Fruit fly (Drosophila melanogaster): ENCODE data around the gene Rpn3.
A peak's percentile ranks its signal among the peaks of the same experiment; 100 is the strongest.

The Rpn3 gene

DNA sequence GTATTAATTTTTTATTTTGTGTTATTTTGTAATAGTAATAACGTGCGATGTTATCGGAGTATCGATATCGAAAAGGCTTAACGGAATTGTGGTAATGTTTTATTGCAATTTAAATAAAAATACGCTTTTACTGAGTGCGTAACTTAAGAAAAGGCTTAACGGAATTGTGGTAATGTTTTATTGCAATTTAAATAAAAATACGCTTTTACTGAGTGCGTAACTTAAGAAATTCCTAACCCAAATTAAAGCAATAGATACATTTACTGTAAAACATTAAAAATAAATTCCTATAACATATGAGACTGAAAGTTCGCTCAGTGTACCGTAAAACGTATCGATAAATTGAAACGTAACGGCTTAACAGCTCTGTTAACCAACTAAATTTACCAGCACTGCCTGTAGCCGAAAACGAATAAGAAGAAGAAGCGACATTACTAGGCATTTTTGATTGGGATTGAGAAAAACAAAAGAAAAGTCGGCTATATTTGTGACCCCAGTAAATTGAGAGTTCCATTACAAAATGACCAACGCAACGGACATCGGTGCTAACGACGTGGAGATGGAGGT lies at the start of gene Rpn3:
Rpn3 (plus strand) TSS at position 257 of the 567 bp plus-strand sequence.
- peak; percentile 76 for TF ChIP-seq rn (GFP tag; IDR thresholded peaks at IDR 0.05)
- TF ChIP-seq CG4496 (GFP tag; IDR thresholded peaks at IDR 0.05) = peak; percentile 93
- TF ChIP-seq CG10348 (GFP tag; IDR thresholded peaks at IDR 0.05) = no peak
- TF ChIP-seq CG8159 (tag; optimal IDR thresholded peaks at IDR 0.05) = peak; percentile 75
- peak; percentile 64; the same call in 1 of the 2 replicates for TF ChIP-seq CG12605 (GFP tag; IDR thresholded peaks at IDR 0.05)
- peak; percentile 39 for TF ChIP-seq gl (tag; optimal IDR thresholded peaks at IDR 0.05)
- TF ChIP-seq Ets98B (GFP tag; IDR thresholded peaks at IDR 0.05) = peak; percentile 78
- TF ChIP-seq CG32121 (GFP tag; IDR thresholded peaks at IDR 0.05) = peak; percentile 87
- peak; percentile 74 for TF ChIP-seq CG9948 (tag; optimal IDR thresholded peaks at IDR 0.05)
- no peak for TF ChIP-seq Pif1B (GFP tag; optimal IDR thresholded peaks at IDR 0.05)
- TF ChIP-seq fd96Ca (GFP tag; IDR thresholded peaks at IDR 0.05) = peak; percentile 45; the same call in 1 of the 3 replicates
- peak; percentile 71 for TF ChIP-seq CG8301 (tag; optimal IDR thresholded peaks at IDR 0.05)
- TF ChIP-seq D1 (tag; optimal IDR thresholded peaks at IDR 0.05) = no peak
- no peak for TF ChIP-seq CG13204 (GFP tag; optimal IDR thresholded peaks at IDR 0.05)
- peak; percentile 61 for TF ChIP-seq CG34367 (tag; optimal IDR thresholded peaks at IDR 0.05)
- no peak for TF ChIP-seq CG14655 (GFP tag; optimal IDR thresholded peaks at IDR 0.05)
- TF ChIP-seq Pif1A (GFP tag; optimal IDR thresholded peaks at IDR 0.05) = no peak
- peak; percentile 60 for TF ChIP-seq Snoo (tag; optimal IDR thresholded peaks at IDR 0.05)
- TF ChIP-seq EcR (GFP tag; optimal IDR thresholded peaks at IDR 0.05) = no peak
- peak; percentile 78 for TF ChIP-seq CG17806 (tag; optimal IDR thresholded peaks at IDR 0.05)
- peak; percentile 77 for TF ChIP-seq CG15710 (tag; optimal IDR thresholded peaks at IDR 0.05)

DNA sequence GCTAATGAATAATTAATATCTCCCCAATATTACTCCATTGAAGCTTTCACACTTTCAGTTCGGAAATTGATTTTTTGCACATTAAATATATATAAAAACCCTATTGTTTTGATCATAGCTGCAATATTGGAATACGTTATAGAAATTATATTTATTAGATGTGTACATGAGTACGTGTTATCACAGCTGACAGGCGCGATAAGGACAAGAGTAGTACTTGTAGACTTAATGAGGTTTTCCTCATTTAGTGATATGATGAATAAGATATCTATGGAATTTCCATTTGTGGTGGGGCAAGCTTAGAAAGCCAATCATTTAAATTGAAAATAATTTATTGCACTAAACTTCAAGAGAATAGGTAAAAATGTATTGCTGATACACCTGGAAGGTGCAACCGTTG lies 49.1 kb upstream of the Rpn3 start:
- TF ChIP-seq rn (GFP tag; IDR thresholded peaks at IDR 0.05) (no peak), Pif1A (GFP tag; optimal IDR thresholded peaks at IDR 0.05) (no peak), gl (tag; optimal IDR thresholded peaks at IDR 0.05) (no peak), CG10348 (GFP tag; IDR thresholded peaks at IDR 0.05) (no peak), D1 (tag; optimal IDR thresholded peaks at IDR 0.05) (no peak), CG14655 (GFP tag; optimal IDR thresholded peaks at IDR 0.05) (no peak), EcR (GFP tag; optimal IDR thresholded peaks at IDR 0.05) (no peak), CG4496 (GFP tag; IDR thresholded peaks at IDR 0.05) (no peak), CG32121 (GFP tag; IDR thresholded peaks at IDR 0.05) (no peak)

DNA sequence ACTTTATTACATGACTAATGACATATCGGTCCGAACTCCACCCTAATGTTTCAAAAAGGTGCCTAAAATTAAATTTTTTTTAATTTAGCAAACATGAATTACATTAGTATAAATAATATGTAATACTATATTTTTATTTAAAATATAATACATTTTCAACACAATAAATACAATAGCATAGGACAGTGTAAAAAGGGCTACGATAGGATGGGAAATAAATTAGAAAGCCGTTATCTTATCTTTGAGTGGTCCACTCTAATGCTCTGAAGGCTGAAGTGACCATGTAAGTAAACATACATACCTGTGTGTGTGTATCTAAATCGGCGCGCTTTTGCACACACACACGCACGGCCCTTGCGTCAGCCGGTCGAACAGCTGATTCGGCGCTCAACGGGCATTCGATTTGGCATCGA lies 48.6 kb upstream of the Rpn3 start, which contains the start of gene CG31793:
CG31793 (plus strand) TSS at position 409 of the 413 bp plus-strand sequence.
- TF ChIP-seq Snoo (tag; optimal IDR thresholded peaks at IDR 0.05) = peak; percentile 9
- peak; percentile 63 for TF ChIP-seq CG32121 (GFP tag; IDR thresholded peaks at IDR 0.05)
- no peak for TF ChIP-seq CG15710 (tag; optimal IDR thresholded peaks at IDR 0.05)
- TF ChIP-seq Pif1B (GFP tag; optimal IDR thresholded peaks at IDR 0.05) = peak; percentile 71
- peak; percentile 43 for TF ChIP-seq CG9948 (tag; optimal IDR thresholded peaks at IDR 0.05)
- TF ChIP-seq Pif1A (GFP tag; optimal IDR thresholded peaks at IDR 0.05) = no peak
- TF ChIP-seq CG8301 (tag; optimal IDR thresholded peaks at IDR 0.05) = peak; percentile 61
- peak; percentile 32 for TF ChIP-seq CG34367 (tag; optimal IDR thresholded peaks at IDR 0.05)
- TF ChIP-seq CG14655 (GFP tag; optimal IDR thresholded peaks at IDR 0.05) = peak; percentile 67
- peak; percentile 84 for TF ChIP-seq D1 (tag; optimal IDR thresholded peaks at IDR 0.05)
- peak; percentile 60; the same call in 1 of the 2 replicates for TF ChIP-seq Ets98B (GFP tag; IDR thresholded peaks at IDR 0.05)
- TF ChIP-seq rn (GFP tag; IDR thresholded peaks at IDR 0.05) = 0 out of 2 replicates have a peak, but pooled peaks have one; percentile 25
- TF ChIP-seq CG17806 (tag; optimal IDR thresholded peaks at IDR 0.05) = peak; percentile 64
- no peak for TF ChIP-seq CG10348 (GFP tag; IDR thresholded peaks at IDR 0.05)
- TF ChIP-seq CG4496 (GFP tag; IDR thresholded peaks at IDR 0.05) = peak; percentile 80
- peak; percentile 98 for TF ChIP-seq CG8159 (tag; optimal IDR thresholded peaks at IDR 0.05)
- no peak for TF ChIP-seq CG13204 (GFP tag; optimal IDR thresholded peaks at IDR 0.05)

DNA sequence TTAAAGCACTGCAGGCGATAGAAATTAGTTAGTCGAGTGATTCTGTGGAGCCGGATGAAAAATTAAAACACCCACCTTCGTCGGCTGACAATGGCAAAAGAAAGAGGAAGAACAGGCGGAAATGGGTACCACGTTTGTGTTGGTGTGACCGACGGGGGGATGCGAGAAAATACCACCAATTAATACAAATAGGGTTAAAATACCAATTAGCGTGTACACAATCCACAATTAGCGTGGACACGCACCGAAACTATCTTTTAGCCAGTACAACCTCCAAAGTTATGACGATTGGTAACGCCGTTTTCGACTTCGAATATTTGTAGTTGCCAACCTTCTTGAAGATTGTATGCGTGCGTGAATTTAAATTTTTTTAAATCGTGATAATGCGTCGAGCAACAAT lies 42.5 kb upstream of the Rpn3 start, which contains the start of gene RpL30:
RpL30 (minus strand) TSS at position 177 of the 400 bp plus-strand sequence.
- peak; percentile 44 for TF ChIP-seq CG17806 (tag; optimal IDR thresholded peaks at IDR 0.05)
- TF ChIP-seq CG4496 (GFP tag; IDR thresholded peaks at IDR 0.05) = peak; percentile 83
- TF ChIP-seq EcR (GFP tag; optimal IDR thresholded peaks at IDR 0.05) = peak; percentile 31
- TF ChIP-seq CG8301 (tag; optimal IDR thresholded peaks at IDR 0.05) = peak; percentile 56
- TF ChIP-seq D1 (tag; optimal IDR thresholded peaks at IDR 0.05) = no peak
- TF ChIP-seq rn (GFP tag; IDR thresholded peaks at IDR 0.05) = peak; percentile 40; the same call in 1 of the 2 replicates
- TF ChIP-seq CG8159 (tag; optimal IDR thresholded peaks at IDR 0.05) = peak; percentile 66
- TF ChIP-seq Snoo (tag; optimal IDR thresholded peaks at IDR 0.05) = peak; percentile 90
- peak; percentile 91 for TF ChIP-seq CG12605 (GFP tag; IDR thresholded peaks at IDR 0.05)
- TF ChIP-seq CG9948 (tag; optimal IDR thresholded peaks at IDR 0.05) = peak; percentile 31
- TF ChIP-seq Ets98B (GFP tag; IDR thresholded peaks at IDR 0.05) = peak; percentile 78
- peak; percentile 63 for TF ChIP-seq Pif1B (GFP tag; optimal IDR thresholded peaks at IDR 0.05)
- peak; percentile 76 for TF ChIP-seq gl (tag; optimal IDR thresholded peaks at IDR 0.05)
- peak; percentile 71 for TF ChIP-seq Pif1A (GFP tag; optimal IDR thresholded peaks at IDR 0.05)
- TF ChIP-seq CG15710 (tag; optimal IDR thresholded peaks at IDR 0.05) = peak; percentile 60
- no peak for TF ChIP-seq CG10348 (GFP tag; IDR thresholded peaks at IDR 0.05)
- peak; percentile 51 for TF ChIP-seq CG14655 (GFP tag; optimal IDR thresholded peaks at IDR 0.05)
- peak; percentile 60; the same call in 1 of the 2 replicates for TF ChIP-seq CG32121 (GFP tag; IDR thresholded peaks at IDR 0.05)
- TF ChIP-seq CG34367 (tag; optimal IDR thresholded peaks at IDR 0.05) = peak; percentile 79
- no peak; the same call in 2 of the 3 replicates for TF ChIP-seq fd96Ca (GFP tag; IDR thresholded peaks at IDR 0.05)
- TF ChIP-seq CG13204 (GFP tag; optimal IDR thresholded peaks at IDR 0.05) = peak; percentile 79

DNA sequence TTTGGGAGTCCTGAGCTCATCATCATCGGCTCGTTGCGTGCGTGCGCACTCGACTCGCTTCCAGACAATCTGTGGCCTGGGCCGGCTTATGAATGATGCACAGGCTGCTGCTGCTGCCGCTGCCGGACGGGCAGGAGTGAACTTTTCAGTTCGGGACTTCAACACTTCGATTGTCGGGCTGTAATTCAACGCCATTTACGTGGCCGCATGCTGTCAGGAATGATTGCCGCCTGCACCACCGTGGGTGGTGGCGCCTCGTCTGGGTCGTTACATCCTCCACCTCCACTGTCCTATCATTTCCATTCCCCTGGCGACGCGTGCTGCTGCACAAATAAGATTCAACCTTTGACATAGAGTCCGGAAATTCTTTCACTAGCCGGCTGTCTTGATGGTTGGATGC lies 41.6 kb upstream of the Rpn3 start:
- no peak for TF ChIP-seq fd96Ca (GFP tag; IDR thresholded peaks at IDR 0.05)
- TF ChIP-seq gl (tag; optimal IDR thresholded peaks at IDR 0.05) = no peak
- no peak for TF ChIP-seq CG32121 (GFP tag; IDR thresholded peaks at IDR 0.05)
- TF ChIP-seq CG14655 (GFP tag; optimal IDR thresholded peaks at IDR 0.05) = no peak
- no peak for TF ChIP-seq Pif1B (GFP tag; optimal IDR thresholded peaks at IDR 0.05)
- no peak for TF ChIP-seq rn (GFP tag; IDR thresholded peaks at IDR 0.05)
- TF ChIP-seq Ets98B (GFP tag; IDR thresholded peaks at IDR 0.05) = no peak
- TF ChIP-seq CG4496 (GFP tag; IDR thresholded peaks at IDR 0.05) = no peak
- TF ChIP-seq CG34367 (tag; optimal IDR thresholded peaks at IDR 0.05) = no peak
- TF ChIP-seq CG15710 (tag; optimal IDR thresholded peaks at IDR 0.05) = no peak
- no peak for TF ChIP-seq CG17806 (tag; optimal IDR thresholded peaks at IDR 0.05)
- TF ChIP-seq CG8159 (tag; optimal IDR thresholded peaks at IDR 0.05) = no peak
